Worm (Caenorhabditis elegans): ENCODE measurements around the gene acs-21.

ce11 chrV:3138488-3138887, 49.6 kb downstream of the acs-21 start, which contains the start of the genes irld-3 and F02C9.1:
- no peak for TF ChIP-seq B0310.2 (tag; optimal IDR thresholded peaks at IDR 0.05)
- no peak for TF ChIP-seq hnd-1 (tag; optimal IDR thresholded peaks at IDR 0.05)
- TF ChIP-seq flt-1 (GFP tag; IDR thresholded peaks at IDR 0.05): no peak
- no peak for TF ChIP-seq ama-1 (optimal IDR thresholded peaks at IDR 0.05)
- no peak for TF ChIP-seq F13C5.2 (tag; optimal IDR thresholded peaks at IDR 0.05)
- TF ChIP-seq tbx-11 (GFP tag; IDR thresholded peaks at IDR 0.05): no peak
- TF ChIP-seq tra-4 (tag; optimal IDR thresholded peaks at IDR 0.05): no peak
- no peak for TF ChIP-seq ets-7 (tag; optimal IDR thresholded peaks at IDR 0.05)

Data from whole organism, early embryonic.